Fruit fly (Drosophila melanogaster) whole organism: Measurements from ENCODE around the gene Gr10a.

Source experiments
- pan ChIP-seq: fragments of >200 bp; optimal IDR thresholded peaks from 2 replicates; lab custom pipeline; 2017
- psq ChIP-seq: fragments of >200 bp; optimal IDR thresholded peaks from 2 replicates; lab custom pipeline; 2017
- usp ChIP-seq: fragments of >200 bp; optimal IDR thresholded peaks from 2 replicates; lab custom pipeline; 2017; ENCODE audit warnings: missing biosample characterization, missing genetic modification characterization, mixed read lengths

dm6 chrX:11425401-11425800, 8.2 kb upstream of the Gr10a start:
- TF ChIP-seq usp (GFP tag; lab: Kevin White, UChicago) (no peak), psq (lab: Kevin White, UChicago) (no peak), pan (lab: Kevin White, UChicago) (no peak)
